Worm (Caenorhabditis elegans): Measurements from ENCODE around the gene npp-3.
A peak's percentile ranks its signal among the peaks of the same experiment; 100 is the strongest.

Gene npp-3

DNA sequence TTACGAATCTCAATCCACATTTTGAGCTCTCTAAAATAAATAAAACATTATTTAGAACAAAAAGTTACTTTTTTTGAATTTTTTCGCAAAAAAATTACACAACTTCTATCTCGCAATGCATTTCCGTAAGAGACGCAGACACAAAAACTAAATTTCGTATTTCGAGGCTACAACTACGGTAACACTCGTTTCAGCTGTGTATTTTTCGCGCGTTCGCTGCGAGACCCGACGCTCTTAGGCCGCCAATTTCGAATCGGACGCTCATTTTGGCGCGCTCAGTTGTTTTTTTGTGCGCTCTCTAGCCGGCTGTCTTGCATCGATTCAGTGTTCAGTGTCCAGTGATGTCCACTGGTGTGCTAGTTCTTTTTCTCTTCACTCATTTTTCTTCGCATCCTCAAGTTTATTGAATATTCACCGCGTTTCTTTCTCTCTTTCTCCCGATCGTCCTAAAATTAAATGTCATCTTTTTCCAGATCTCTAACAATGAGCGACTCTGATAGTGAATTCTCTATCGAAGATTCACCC, at the start of gene npp-3, which contains the start of gene top-2:
Gene npp-3, minus strand, starts transcription at position 115 of the 525 bp plus-strand sequence.
Gene top-2, plus strand, starts transcription at position 475 of the 525 bp plus-strand sequence.
- TF ChIP-seq dao-5 (tag; optimal IDR thresholded peaks at IDR 0.05), result no peak
- peak; percentile 88 for TF ChIP-seq W03F9.2 (tag; optimal IDR thresholded peaks at IDR 0.05)
- TF ChIP-seq him-1 (tag; optimal IDR thresholded peaks at IDR 0.05), result peak; percentile 74

DNA sequence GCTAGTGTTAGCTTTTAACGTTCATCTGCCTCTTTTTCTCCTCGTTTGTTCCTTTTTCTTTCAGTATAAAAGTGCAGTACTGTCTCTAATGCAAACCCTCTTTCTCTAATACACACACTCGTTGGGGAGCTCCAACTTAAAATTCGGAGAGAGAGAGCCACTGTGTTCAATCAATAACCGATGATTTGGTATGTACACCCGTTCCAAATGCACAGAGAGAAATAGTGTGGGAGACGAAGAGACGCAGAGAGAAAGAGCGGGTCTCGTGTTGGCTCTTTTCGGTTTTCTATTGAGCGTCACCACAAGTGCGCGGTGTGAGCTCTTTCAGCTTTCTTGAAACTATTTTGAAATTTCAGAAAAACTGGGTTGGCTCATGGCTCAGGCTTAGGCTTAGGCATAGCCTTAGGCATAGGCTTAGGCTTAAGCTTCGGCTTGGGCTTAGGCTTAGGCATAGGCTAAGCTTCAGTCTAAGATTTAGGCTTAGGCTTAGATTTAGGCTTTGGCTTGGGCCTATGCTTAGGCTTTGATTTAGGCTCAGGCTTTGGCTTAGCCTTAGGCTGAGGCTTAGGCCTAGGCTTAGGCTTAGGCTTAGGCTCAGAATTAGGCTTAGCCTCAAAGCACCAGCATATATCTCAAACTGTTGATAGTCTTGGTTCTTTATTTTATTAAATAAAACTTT, 49.2 kb upstream of the npp-3 start:
- TF ChIP-seq him-1 (tag; optimal IDR thresholded peaks at IDR 0.05), result no peak
- TF ChIP-seq W03F9.2 (tag; optimal IDR thresholded peaks at IDR 0.05), result no peak
- TF ChIP-seq dao-5 (tag; optimal IDR thresholded peaks at IDR 0.05), result no peak

DNA sequence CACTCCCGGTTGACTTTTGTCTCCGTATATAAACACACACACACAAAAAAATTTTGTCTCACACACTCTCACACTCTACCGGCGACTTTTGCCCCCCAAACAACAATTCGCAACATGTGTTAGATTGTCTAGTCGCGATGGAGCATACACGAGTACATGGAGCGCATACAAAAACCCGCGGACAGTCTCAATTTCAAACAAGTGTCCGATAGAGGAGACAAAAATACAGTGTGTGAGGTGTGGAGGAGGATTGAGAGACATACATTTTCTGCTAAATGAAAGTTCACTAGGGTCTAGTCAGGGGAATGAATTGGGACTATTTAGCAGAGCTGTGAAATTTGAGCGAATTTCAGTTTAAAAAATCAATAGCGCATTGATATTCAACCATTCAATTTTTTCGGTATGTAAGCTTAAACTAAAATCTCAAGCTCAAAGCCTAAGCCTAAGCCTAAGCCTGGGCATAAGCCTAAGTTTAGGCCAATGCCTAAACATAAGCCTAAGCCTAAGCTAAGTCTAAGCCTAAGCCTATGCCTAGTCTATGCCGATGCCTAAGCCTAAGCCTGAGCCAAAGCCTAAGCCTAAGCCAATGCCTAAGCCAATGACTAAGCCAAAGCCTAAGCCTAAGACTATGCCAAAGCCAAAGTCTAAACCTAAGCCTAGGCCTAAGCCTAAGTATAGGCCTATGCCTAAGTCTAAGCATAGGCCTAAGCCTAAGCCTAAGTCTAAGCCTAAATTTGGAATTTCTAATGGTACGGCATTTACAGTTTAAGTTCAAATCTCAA, 48.4 kb upstream of the npp-3 start:
- TF ChIP-seq dao-5 (tag; optimal IDR thresholded peaks at IDR 0.05), result no peak
- TF ChIP-seq W03F9.2 (tag; optimal IDR thresholded peaks at IDR 0.05), result no peak
- no peak for TF ChIP-seq him-1 (tag; optimal IDR thresholded peaks at IDR 0.05)

DNA sequence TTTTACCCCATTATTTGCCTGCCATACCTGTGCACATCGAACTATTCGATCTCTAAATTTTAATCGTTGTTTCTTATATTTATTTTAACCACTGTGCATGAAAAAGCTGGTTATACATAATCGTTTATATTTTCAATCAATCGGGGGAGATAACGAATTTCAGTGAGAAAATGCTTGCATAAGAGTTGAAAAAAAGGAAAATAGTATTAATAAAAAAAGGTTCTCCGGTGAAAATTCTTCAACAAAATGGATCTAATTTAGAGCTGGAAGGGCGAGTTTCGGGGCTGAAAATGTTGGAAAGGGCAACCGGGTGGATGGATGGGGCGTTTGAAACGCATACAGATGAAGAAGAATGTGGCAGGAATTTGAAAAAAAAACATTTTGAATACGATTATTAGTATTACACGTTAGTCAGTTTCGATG, 43.0 kb upstream of the npp-3 start:
- TF ChIP-seq him-1 (tag; optimal IDR thresholded peaks at IDR 0.05), result no peak
- peak; percentile 36 for TF ChIP-seq dao-5 (tag; optimal IDR thresholded peaks at IDR 0.05)

DNA sequence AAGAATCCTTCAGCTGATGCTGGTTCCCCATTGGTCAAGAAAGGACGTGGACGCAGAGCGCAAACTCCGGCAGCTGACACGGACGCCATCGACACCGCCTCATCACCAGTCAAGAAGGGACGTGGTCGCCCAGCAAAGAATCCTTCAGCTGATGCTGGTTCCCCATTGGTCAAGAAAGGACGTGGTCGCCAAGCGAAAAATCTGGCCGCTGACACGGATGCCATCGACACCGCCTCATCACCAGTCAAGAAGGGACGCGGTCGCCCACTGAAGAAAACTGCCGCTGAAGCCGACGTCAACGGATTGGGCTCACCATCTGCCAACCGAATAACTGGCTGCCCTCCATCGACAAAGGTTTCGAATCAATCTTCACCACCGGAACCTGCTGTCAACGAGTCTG, 42.4 kb upstream of the npp-3 start:
- TF ChIP-seq dao-5 (tag; optimal IDR thresholded peaks at IDR 0.05), result no peak
- no peak for TF ChIP-seq him-1 (tag; optimal IDR thresholded peaks at IDR 0.05)
- TF ChIP-seq W03F9.2 (tag; optimal IDR thresholded peaks at IDR 0.05), result no peak

DNA sequence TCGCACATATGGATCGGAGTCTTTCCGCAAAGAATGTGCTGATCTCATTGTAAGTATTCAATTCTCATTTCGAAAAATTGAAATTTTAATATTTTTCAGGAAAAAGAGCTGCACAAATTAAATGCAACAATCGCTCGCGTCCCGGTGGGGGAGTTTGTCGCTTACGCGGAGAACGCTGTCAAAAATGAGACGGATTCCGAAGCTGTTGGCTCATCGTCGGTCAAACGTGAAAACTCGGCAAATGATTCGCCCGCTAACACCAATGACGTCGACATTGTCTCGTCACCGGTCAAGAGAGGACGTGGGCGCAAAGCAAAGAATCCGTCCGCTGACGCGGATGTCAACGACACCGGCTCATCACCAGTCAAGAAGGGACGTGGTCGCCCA, 42.0 kb upstream of the npp-3 start:
- TF ChIP-seq dao-5 (tag; optimal IDR thresholded peaks at IDR 0.05) (no peak), W03F9.2 (tag; optimal IDR thresholded peaks at IDR 0.05) (no peak), him-1 (tag; optimal IDR thresholded peaks at IDR 0.05) (no peak)

DNA sequence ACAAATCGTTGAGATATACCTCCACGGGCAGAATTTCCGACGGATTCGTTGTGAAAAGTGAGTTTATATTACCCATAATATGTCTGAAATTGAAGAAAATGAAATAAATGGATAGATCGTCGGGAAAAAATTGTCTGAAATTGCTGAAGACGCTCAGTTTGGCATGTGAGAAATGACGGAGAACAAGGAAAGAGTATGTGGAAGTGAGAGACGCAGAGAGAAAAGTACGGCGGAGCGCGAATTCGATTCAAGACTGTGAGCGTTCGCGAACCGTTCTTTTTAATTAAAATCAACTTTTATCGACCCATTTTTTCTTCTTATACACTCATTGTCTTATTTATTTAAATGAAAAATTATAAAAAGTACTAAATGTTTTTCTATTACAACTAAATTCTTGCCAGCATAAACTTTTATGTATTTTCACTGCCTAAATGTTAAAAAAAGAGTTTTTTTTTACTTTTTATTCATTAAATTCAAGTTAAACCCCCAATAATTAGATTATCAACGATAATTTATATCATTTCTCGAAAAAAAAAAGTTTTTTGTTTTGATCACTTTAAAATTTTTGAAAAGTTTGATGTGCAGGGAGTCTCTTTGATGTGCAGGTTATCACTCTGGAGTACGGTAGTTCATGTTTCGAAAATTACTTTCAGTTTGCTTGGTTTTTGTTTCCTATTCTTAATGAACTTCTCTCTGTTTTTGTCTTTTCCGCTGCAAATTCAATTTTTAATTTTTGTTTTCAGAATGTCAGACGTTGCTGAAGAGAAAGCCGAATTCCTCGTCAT, 41.4 kb upstream of the npp-3 start, which contains the start of the genes vps-15 and hmg-12:
Gene vps-15, minus strand, starts transcription at position 83 of the 785 bp plus-strand sequence.
Gene hmg-12, plus strand, starts transcription at position 744 of the 785 bp plus-strand sequence.
- TF ChIP-seq him-1 (tag; optimal IDR thresholded peaks at IDR 0.05), result no peak
- peak; percentile 47 for TF ChIP-seq W03F9.2 (tag; optimal IDR thresholded peaks at IDR 0.05)
- no peak for TF ChIP-seq dao-5 (tag; optimal IDR thresholded peaks at IDR 0.05)

DNA sequence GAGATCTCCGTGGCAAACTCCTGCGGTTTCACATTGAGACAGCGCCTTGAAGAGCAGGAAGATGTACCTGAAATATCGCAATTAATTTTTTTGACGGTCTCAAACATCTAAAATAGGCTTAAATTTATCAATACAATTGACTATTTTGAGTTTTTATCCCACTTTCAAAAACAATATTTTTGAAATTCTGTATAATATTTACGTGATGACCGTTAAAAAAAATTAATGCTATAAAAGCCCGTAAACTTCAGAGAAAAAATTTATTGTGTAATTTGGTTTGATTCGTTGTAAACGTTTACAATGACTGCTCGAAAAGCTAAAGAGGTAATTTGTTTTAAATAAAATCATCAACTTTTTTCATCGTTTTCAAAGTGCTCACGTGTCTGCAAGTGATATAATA, 39.7 kb upstream of the npp-3 start, which contains the start of gene ZK930.7:
Gene ZK930.7, plus strand, starts transcription at position 301 of the 400 bp plus-strand sequence.
- no peak for TF ChIP-seq dao-5 (tag; optimal IDR thresholded peaks at IDR 0.05)
- no peak for TF ChIP-seq W03F9.2 (tag; optimal IDR thresholded peaks at IDR 0.05)
- TF ChIP-seq him-1 (tag; optimal IDR thresholded peaks at IDR 0.05), result no peak

DNA sequence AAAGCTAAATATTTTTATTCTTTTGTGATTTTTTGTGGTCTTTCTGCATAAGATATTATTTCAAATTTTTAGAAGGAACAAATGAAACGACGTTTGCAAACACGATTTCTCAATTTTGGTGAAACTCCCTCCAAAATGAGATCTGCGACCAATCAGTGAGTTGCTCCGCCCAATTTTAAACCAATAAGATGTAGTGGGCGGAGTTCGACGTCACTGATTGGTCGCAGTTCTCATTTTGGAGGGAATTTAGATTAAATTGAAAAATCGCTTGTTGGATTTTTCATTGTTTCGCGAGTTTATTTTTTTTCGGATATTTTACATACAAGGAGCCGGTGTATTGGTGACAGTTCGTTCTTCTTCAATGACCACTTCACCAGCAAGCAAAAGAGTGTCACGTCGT, 36.0 kb upstream of the npp-3 start:
- TF ChIP-seq W03F9.2 (tag; optimal IDR thresholded peaks at IDR 0.05) (no peak), dao-5 (tag; optimal IDR thresholded peaks at IDR 0.05) (no peak), him-1 (tag; optimal IDR thresholded peaks at IDR 0.05) (no peak)

DNA sequence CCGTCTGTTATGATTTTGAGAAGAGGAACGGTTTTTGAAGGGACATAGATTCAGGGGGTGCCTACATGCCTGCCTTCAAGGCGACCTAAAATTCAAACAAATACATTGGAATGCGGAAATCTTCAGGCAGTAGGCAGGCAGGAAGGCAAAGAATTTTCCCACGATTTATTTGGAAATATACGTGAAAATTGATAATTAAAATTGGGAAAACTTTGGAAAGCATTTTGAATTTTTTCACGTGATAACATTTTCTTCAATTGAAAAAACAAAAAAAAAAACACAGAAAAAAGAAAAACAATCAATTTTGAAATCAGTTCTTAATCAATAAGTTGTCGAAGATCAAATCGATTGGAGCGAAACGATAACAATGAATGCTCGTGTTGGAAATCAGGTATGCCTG, 31.6 kb upstream of the npp-3 start, which contains the start of gene ZK930.4:
Gene ZK930.4, plus strand, starts transcription at position 301 of the 400 bp plus-strand sequence.
- TF ChIP-seq W03F9.2 (tag; optimal IDR thresholded peaks at IDR 0.05) (no peak), dao-5 (tag; optimal IDR thresholded peaks at IDR 0.05) (no peak), him-1 (tag; optimal IDR thresholded peaks at IDR 0.05) (no peak)

DNA sequence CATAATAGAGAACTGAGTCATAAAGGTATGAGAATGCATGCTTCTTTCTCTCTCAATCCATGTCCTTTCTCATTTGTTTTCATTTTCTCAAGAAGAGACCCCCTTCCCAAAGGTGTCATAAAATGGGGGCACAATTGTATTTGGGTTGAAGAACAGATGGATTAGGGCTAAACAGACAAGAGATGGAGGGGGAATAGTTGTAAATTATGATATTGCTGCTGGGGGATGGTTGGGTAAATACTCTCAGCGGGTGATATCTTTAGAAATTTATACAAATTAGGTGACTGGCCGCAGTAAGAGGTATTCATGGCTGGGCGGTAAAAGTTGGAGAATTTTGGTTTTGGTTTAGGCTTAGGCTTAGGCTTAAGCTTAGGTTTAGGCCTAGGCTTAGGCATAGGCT, 30.4 kb upstream of the npp-3 start:
- TF ChIP-seq W03F9.2 (tag; optimal IDR thresholded peaks at IDR 0.05) (no peak), him-1 (tag; optimal IDR thresholded peaks at IDR 0.05) (no peak), dao-5 (tag; optimal IDR thresholded peaks at IDR 0.05) (no peak)

DNA sequence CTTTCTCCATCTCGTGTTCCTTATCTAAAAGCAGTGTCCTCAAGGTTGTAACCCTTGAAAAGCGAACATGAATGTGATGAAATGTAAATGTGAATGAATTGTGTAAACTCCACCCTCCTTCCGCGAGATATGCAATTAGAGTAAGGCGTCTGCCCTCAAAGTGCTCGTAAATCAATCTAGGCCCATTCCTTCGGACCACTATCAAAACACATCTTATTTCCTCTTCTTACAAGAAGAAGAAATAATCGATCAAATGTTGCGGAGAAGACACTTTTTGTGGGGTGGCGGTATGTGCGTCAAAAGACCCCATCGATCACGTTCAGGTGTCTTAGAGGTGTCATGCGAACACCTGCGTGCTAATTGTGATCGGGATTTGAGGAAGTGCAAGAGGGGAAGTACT, 27.6 kb upstream of the npp-3 start:
- TF ChIP-seq him-1 (tag; optimal IDR thresholded peaks at IDR 0.05), result no peak
- TF ChIP-seq dao-5 (tag; optimal IDR thresholded peaks at IDR 0.05), result no peak
- TF ChIP-seq W03F9.2 (tag; optimal IDR thresholded peaks at IDR 0.05), result no peak

DNA sequence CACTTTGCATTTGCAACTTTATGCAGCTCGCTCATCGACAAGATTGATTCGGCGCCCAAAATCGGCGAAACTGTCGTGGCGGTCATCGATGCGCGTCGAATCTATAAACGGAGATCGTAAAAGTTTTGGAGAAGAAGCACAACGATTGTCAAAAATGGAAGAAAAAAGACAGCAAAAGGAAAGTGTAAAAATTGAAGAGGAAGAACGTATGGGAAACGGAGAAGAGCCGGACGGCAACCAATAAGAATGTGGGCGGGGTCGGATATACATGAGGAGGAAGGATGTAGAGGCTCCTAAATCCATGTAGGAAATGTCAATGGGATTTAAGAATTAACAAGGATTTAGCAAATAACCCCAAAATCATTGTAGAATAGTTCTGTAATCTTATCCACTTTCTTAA, 26.5 kb upstream of the npp-3 start, which contains the start of gene vab-23:
Gene vab-23, minus strand, starts transcription at position 101 of the 400 bp plus-strand sequence.
- TF ChIP-seq him-1 (tag; optimal IDR thresholded peaks at IDR 0.05), result no peak

Measured in whole organism, L4/young adult.